Fruit fly (Drosophila melanogaster) whole organism, embryonic: ENCODE results near the gene CG6005.

Source experiments
- Blimp-1 ChIP-seq: fragments of 200-800 bp; sonication (Bioruptor generic); optimal IDR thresholded peaks from 3 replicates; lab custom pipeline; 2018; ENCODE audit warnings: missing biosample characterization, missing genetic modification characterization, mild to moderate bottlenecking, moderate library complexity, missing genetic modification reagents
- Bteb2 ChIP-seq: fragments of 200-800 bp; sonication (Bioruptor generic); optimal IDR thresholded peaks from 2 replicates; lab custom pipeline; 2016; ENCODE audit warnings: missing biosample characterization, missing genetic modification characterization
- CG10267 ChIP-seq: fragments of 200-800 bp; sonication (Bioruptor generic); optimal IDR thresholded peaks from 2 replicates; lab custom pipeline; 2018; ENCODE audit warnings: missing biosample characterization, mild to moderate bottlenecking, missing genetic modification characterization, moderate library complexity
- CG10959 ChIP-seq: fragments of 200-800 bp; sonication (Bioruptor generic); IDR thresholded peaks from 2 replicates; pipeline ENCODE4 v1.3.6; 2022; ENCODE audit warnings: missing biosample characterization, missing genetic modification characterization
- CG11696 ChIP-seq: fragments of 200-800 bp; sonication (Bioruptor generic); IDR thresholded peaks from 2 replicates; pipeline ENCODE4 v1.3.6; 2022; ENCODE audit warnings: missing biosample characterization, missing genetic modification characterization
- CG12071 ChIP-seq: fragments of 200-800 bp; sonication (Bioruptor generic); optimal IDR thresholded peaks from 3 replicates; lab custom pipeline; 2018; ENCODE audit warnings: missing biosample characterization, mild to moderate bottlenecking, missing genetic modification characterization
- CG12155 ChIP-seq: fragments of 200-800 bp; sonication (Bioruptor generic); optimal IDR thresholded peaks from 3 replicates; lab custom pipeline; 2016; ENCODE audit warnings: missing biosample characterization, missing genetic modification characterization
- CG13424 ChIP-seq: fragments of 200-800 bp; sonication (Bioruptor generic); optimal IDR thresholded peaks from 2 replicates; lab custom pipeline; 2019; ENCODE audit warnings: missing biosample characterization, mild to moderate bottlenecking, missing genetic modification characterization, moderate library complexity
- CG15601 ChIP-seq: fragments of 200-800 bp; sonication (Bioruptor generic); optimal IDR thresholded peaks from 3 replicates; lab custom pipeline; 2019; ENCODE audit warnings: missing biosample characterization, mild to moderate bottlenecking, missing genetic modification characterization, moderate library complexity
- CG1603 ChIP-seq: fragments of 200-800 bp; sonication (Bioruptor generic); optimal IDR thresholded peaks from 2 replicates; lab custom pipeline; 2019; ENCODE audit warnings: missing biosample characterization, mild to moderate bottlenecking, missing genetic modification characterization, moderate library complexity
- CG16815 ChIP-seq: fragments of 200-800 bp; sonication (Bioruptor generic); optimal IDR thresholded peaks from 3 replicates; lab custom pipeline; 2017; ENCODE audit warnings: missing biosample characterization, mild to moderate bottlenecking, missing genetic modification characterization
- CG17829 ChIP-seq: fragments of 200-800 bp; optimal IDR thresholded peaks from 2 replicates; lab custom pipeline; 2019; ENCODE audit warnings: missing biosample characterization, mild to moderate bottlenecking, missing genetic modification characterization, moderate library complexity
- CG2129 ChIP-seq: fragments of 200-800 bp; sonication (Bioruptor generic); IDR thresholded peaks from 2 replicates; pipeline ENCODE4 v1.3.6; 2022; ENCODE audit warnings: missing biosample characterization, missing genetic modification characterization; ENCODE audit not compliant: partially characterized antibody
- CG2199 ChIP-seq: fragments of 200-800 bp; sonication (Bioruptor generic); IDR thresholded peaks from 3 replicates; pipeline ENCODE4 v1.3.6; 2022; ENCODE audit warnings: missing biosample characterization, missing genetic modification characterization
- CG2202 ChIP-seq: fragments of 200-800 bp; sonication (Bioruptor generic); optimal IDR thresholded peaks from 2 replicates; lab custom pipeline; 2018; ENCODE audit warnings: missing biosample characterization, mild to moderate bottlenecking, missing genetic modification characterization
- CG31365 ChIP-seq: fragments of 200-800 bp; sonication (Bioruptor generic); optimal IDR thresholded peaks from 2 replicates; lab custom pipeline; 2018; ENCODE audit warnings: missing biosample characterization, mild to moderate bottlenecking, missing genetic modification characterization
- CG4404 ChIP-seq: fragments of 200-800 bp; sonication (Bioruptor generic); IDR thresholded peaks from 2 replicates; pipeline ENCODE4 v1.3.6; 2022; ENCODE audit warnings: missing biosample characterization, missing genetic modification characterization
- CG4617 ChIP-seq: fragments of 200-800 bp; sonication (Bioruptor generic); optimal IDR thresholded peaks from 3 replicates; lab custom pipeline; 2016; ENCODE audit warnings: missing biosample characterization, missing genetic modification characterization, borderline replicate concordance
- CG6272 ChIP-seq: fragments of 200-800 bp; sonication (Bioruptor generic); IDR thresholded peaks from 2 replicates; pipeline ENCODE4 v1.3.6; 2022; ENCODE audit warnings: missing biosample characterization, missing genetic modification characterization
- CG8478 ChIP-seq: fragments of >200 bp; optimal IDR thresholded peaks from 2 replicates; lab custom pipeline; 2018
- CG8944 ChIP-seq: fragments of 200-800 bp; sonication (Bioruptor generic); optimal IDR thresholded peaks from 3 replicates; lab custom pipeline; 2016; ENCODE audit warnings: missing biosample characterization, missing genetic modification characterization
- Dek ChIP-seq: fragments of 200-800 bp; sonication (Bioruptor generic); optimal IDR thresholded peaks from 3 replicates; lab custom pipeline; 2019; ENCODE audit warnings: missing biosample characterization, mild to moderate bottlenecking, missing genetic modification characterization, moderate library complexity
- Doc2 ChIP-seq: fragments of 200-800 bp; sonication (Bioruptor generic); IDR thresholded peaks from 2 replicates; pipeline ENCODE4 v1.3.6; 2022; ENCODE audit warnings: missing biosample characterization, missing genetic modification characterization
- ERR ChIP-seq: fragments of 200-800 bp; sonication (Bioruptor generic); optimal IDR thresholded peaks from 2 replicates; lab custom pipeline; 2016; ENCODE audit warnings: missing biosample characterization, missing genetic modification characterization
- HLHmδ ChIP-seq: fragments of 200-800 bp; sonication (Bioruptor generic); optimal IDR thresholded peaks from 2 replicates; lab custom pipeline; 2018; ENCODE audit warnings: missing biosample characterization, mild to moderate bottlenecking, missing genetic modification characterization, moderate library complexity
- Hsf ChIP-seq: fragments of 200-800 bp; sonication (Bioruptor generic); optimal IDR thresholded peaks from 3 replicates; lab custom pipeline; 2016; ENCODE audit warnings: missing biosample characterization, missing genetic modification characterization
- Med ChIP-seq: fragments of 200-800 bp; sonication (Bioruptor generic); peaks from one replicate; lab custom pipeline; 2016; ENCODE audit warnings: missing biosample characterization, missing genetic modification characterization, mild to moderate bottlenecking, inconsistent platforms, moderate library complexity
- Mrtf ChIP-seq: fragments of 200-800 bp; sonication (Bioruptor generic); IDR thresholded peaks from 3 replicates; pipeline ENCODE4 v1.3.6; 2022; ENCODE audit warnings: missing biosample characterization, missing genetic modification characterization
- Optix ChIP-seq: fragments of 200-800 bp; sonication (Bioruptor generic); IDR thresholded peaks from 3 replicates; pipeline ENCODE4 v1.3.6; 2022; ENCODE audit warnings: missing biosample characterization, missing genetic modification characterization
- Sin3A ChIP-seq: fragments of >200 bp; optimal IDR thresholded peaks from 2 replicates; lab custom pipeline; 2018
- Sox102F ChIP-seq: fragments of 200-800 bp; sonication (Bioruptor generic); optimal IDR thresholded peaks from 2 replicates; lab custom pipeline; 2018; ENCODE audit warnings: missing biosample characterization, mild to moderate bottlenecking, missing genetic modification characterization, moderate library complexity
- Stat92E ChIP-seq, 3 experiments: fragments of >200 bp in 2 of 3; fragments of 200-800 bp in 1 of 3; sonication (Bioruptor generic) in 1 of 3; optimal IDR thresholded peaks; 2 replicates each; lab custom pipeline; 2017 to 2019; ENCODE audit warnings: missing biosample characterization in 3 of 3, missing genetic modification characterization in 3 of 3, mild to moderate bottlenecking in 1 of 3, moderate library complexity in 1 of 3
- abd-A ChIP-seq: fragments of 200-800 bp; sonication (Bioruptor generic); optimal IDR thresholded peaks from 3 replicates; lab custom pipeline; 2019; ENCODE audit warnings: missing biosample characterization, mild to moderate bottlenecking, missing genetic modification characterization, moderate library complexity
- br ChIP-seq: fragments of >200 bp; optimal IDR thresholded peaks from 2 replicates; lab custom pipeline; 2017
- cg ChIP-seq: fragments of 200-800 bp; sonication (Bioruptor generic); optimal IDR thresholded peaks from 3 replicates; lab custom pipeline; 2019; ENCODE audit warnings: missing biosample characterization, mild to moderate bottlenecking, missing genetic modification characterization, moderate library complexity
- crc ChIP-seq: fragments of 200-800 bp; sonication (Bioruptor generic); optimal IDR thresholded peaks from 2 replicates; lab custom pipeline; 2016; ENCODE audit warnings: missing biosample characterization, missing genetic modification characterization
- fd96Cb ChIP-seq: fragments of 200-800 bp; sonication (Bioruptor generic); optimal IDR thresholded peaks from 2 replicates; lab custom pipeline; 2018; ENCODE audit warnings: missing biosample characterization, mild to moderate bottlenecking, missing genetic modification characterization, moderate library complexity
- gce ChIP-seq: fragments of 200-800 bp; sonication (Bioruptor generic); IDR thresholded peaks from 3 replicates; pipeline ENCODE4 v1.3.6; 2022; ENCODE audit warnings: missing biosample characterization, missing genetic modification characterization
- gcm ChIP-seq: fragments of 200-800 bp; sonication (Bioruptor generic); optimal IDR thresholded peaks from 2 replicates; lab custom pipeline; 2019; ENCODE audit warnings: missing biosample characterization, mild to moderate bottlenecking, missing genetic modification characterization, moderate library complexity
- lola ChIP-seq, 3 experiments: fragments of >200 bp in 2 of 3; fragments of 200-800 bp in 1 of 3; sonication (Bioruptor generic) in 1 of 3; optimal IDR thresholded peaks; 2 replicates each; lab custom pipeline; 2017 to 2019; ENCODE audit warnings: missing biosample characterization in 3 of 3, missing genetic modification characterization in 3 of 3, mild to moderate bottlenecking in 1 of 3, moderate library complexity in 1 of 3
- luna ChIP-seq: fragments of 200-800 bp; sonication (Bioruptor generic); optimal IDR thresholded peaks from 2 replicates; lab custom pipeline; 2016; ENCODE audit warnings: missing biosample characterization, missing genetic modification characterization
- nom ChIP-seq: fragments of 200-800 bp; sonication (Bioruptor generic); optimal IDR thresholded peaks from 2 replicates; lab custom pipeline; 2017; ENCODE audit warnings: missing biosample characterization, missing genetic modification characterization, mild to moderate bottlenecking, moderate library complexity, missing genetic modification reagents
- odd ChIP-seq: fragments of 200-800 bp; sonication (Bioruptor generic); optimal IDR thresholded peaks from 2 replicates; lab custom pipeline; 2017; ENCODE audit warnings: missing biosample characterization, mild to moderate bottlenecking, missing genetic modification characterization
- prd ChIP-seq, 3 experiments: fragments of >200 bp in 2 of 3; fragments of 200-800 bp in 1 of 3; sonication (Bioruptor generic) in 1 of 3; optimal IDR thresholded peaks in 2 of 3; IDR thresholded peaks in 1 of 3; 2 replicates in 2 of 3; 3 replicates in 1 of 3; pipeline versions ENCODE4 v1.3.6 to Lab custom; 2017 to 2022; ENCODE audit warnings: missing biosample characterization in 1 of 3, missing genetic modification characterization in 1 of 3
- seq ChIP-seq: fragments of 200-800 bp; sonication (Bioruptor generic); IDR thresholded peaks from 2 replicates; pipeline ENCODE4 v1.3.6; 2022; ENCODE audit warnings: missing biosample characterization, missing genetic modification characterization
- slp2 ChIP-seq: fragments of 200-800 bp; sonication (Bioruptor generic); optimal IDR thresholded peaks from 2 replicates; lab custom pipeline; 2016; ENCODE audit warnings: missing biosample characterization, missing genetic modification characterization
- sqz ChIP-seq: fragments of 200-800 bp; sonication (Bioruptor generic); optimal IDR thresholded peaks from 3 replicates; lab custom pipeline; 2018; ENCODE audit warnings: missing biosample characterization, mild to moderate bottlenecking, missing genetic modification characterization
- stc ChIP-seq: fragments of 200-800 bp; sonication (Bioruptor generic); IDR thresholded peaks from 2 replicates; pipeline ENCODE4 v1.3.6; 2022; ENCODE audit warnings: missing biosample characterization, missing genetic modification characterization
- tup ChIP-seq: fragments of 200-800 bp; sonication (Bioruptor generic); optimal IDR thresholded peaks from 2 replicates; lab custom pipeline; 2016; ENCODE audit warnings: missing biosample characterization, mild to moderate bottlenecking, missing genetic modification characterization, moderate library complexity
- twi ChIP-seq: fragments of 200-800 bp; optimal IDR thresholded peaks from 2 replicates; lab custom pipeline; 2019; ENCODE audit warnings: missing biosample characterization, mild to moderate bottlenecking, missing genetic modification characterization, moderate library complexity

The CG6005 gene

DNA sequence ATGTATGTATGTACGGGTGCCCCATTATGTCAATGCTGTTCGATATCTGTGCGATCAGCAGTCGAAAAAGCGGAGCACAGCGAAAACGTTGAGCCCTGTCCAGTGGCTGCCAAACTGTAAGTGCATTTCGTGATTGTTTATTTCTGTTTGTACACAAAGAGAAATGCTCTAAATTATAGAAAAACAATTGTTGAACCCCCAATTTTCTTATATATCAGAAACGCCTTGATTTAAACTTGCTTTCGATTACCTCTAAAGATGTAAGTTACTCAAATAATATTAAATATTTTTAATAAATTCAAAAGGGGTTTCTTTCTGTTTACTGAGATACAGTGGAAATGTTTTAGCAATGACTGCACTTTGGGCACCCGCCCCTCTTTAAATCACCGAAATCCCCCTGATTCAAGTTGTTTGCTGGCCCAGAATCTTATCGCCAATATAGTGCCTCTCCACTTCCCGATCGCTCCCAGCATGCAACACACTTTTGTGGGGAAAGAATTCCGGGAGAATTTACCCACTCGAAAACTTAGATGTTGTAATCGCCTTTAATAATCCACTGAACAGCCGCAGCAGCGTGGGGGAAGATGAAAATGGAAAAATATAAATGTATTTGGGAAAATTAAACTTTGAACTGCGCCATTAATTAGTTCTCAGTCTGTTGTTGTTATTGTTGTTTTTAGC is 8.9 kb downstream of the CG6005 start (continued):
- TF ChIP-seq CG15601 (tag; lab: Kevin White, UChicago) (peak; percentile 65), CG17829 (peak; percentile 53), Mrtf (GFP tag; lab: Robert Waterston, UW) (no peak), prd (optimal IDR thresholded peaks at IDR 0.05; lab: Kevin White, UChicago) (no peak), prd (GFP tag; IDR thresholded peaks at IDR 0.05; lab: Robert Waterston, UW) (peak; percentile 56; the same call in 1 of the 3 replicates), CG8944 (GFP tag; lab: Kevin White, UChicago) (no peak), Stat92E (GFP tag; optimal IDR thresholded peaks at IDR 0.05; lab: Kevin White, UChicago) (no peak), Med (GFP tag; lab: Kevin White, UChicago) (no peak), odd (no peak), Bteb2 (GFP tag; lab: Kevin White, UChicago) (no peak), lola (GFP tag; optimal IDR thresholded peaks at IDR 0.05; lab: Kevin White, UChicago) (peak in 1 of 3 experiments; percentile 38), CG2199 (GFP tag; lab: Robert Waterston, UW) (no peak), CG10267 (tag; lab: Kevin White, UChicago) (peak; percentile 52), Hsf (no peak), sqz (GFP tag; lab: Kevin White, UChicago) (peak; percentile 2), CG1603 (tag; lab: Kevin White, UChicago) (no peak), CG13424 (peak; percentile 50), gce (GFP tag; lab: Robert Waterston, UW) (0 out of 3 replicates have a peak, but pooled peaks have one; percentile 38), br (lab: Kevin White, UChicago) (no peak), Dek (tag; lab: Kevin White, UChicago) (no peak), nom (no peak), HLHmδ (GFP tag; lab: Kevin White, UChicago) (no peak), twi (no peak), ERR (GFP tag; lab: Kevin White, UChicago) (no peak), slp2 (GFP tag; lab: Kevin White, UChicago) (no peak), Sox102F (GFP tag; lab: Kevin White, UChicago) (peak; percentile 78), crc (GFP tag; lab: Kevin White, UChicago) (no peak), CG4617 (GFP tag; lab: Kevin White, UChicago) (no peak), CG16815 (GFP tag; lab: Kevin White, UChicago) (no peak), stc (GFP tag; lab: Robert Waterston, UW) (peak; percentile 58), Blimp-1 (peak; percentile 72), CG4404 (GFP tag; lab: Robert Waterston, UW) (no peak), cg (GFP tag; lab: Kevin White, UChicago) (no peak), gcm (GFP tag; lab: Kevin White, UChicago) (peak; percentile 21), CG12155 (GFP tag; lab: Kevin White, UChicago) (no peak), CG6272 (GFP tag; lab: Robert Waterston, UW) (no peak), CG2129 (GFP tag; lab: Robert Waterston, UW) (no peak), CG31365 (tag; lab: Kevin White, UChicago) (no peak), Optix (no peak), CG2202 (tag; lab: Kevin White, UChicago) (no peak), CG10959 (GFP tag; lab: Robert Waterston, UW) (no peak), abd-A (tag; lab: Kevin White, UChicago) (peak; percentile 16), CG12071 (GFP tag; lab: Kevin White, UChicago) (no peak), fd96Cb (peak; percentile 48), Sin3A (no peak), CG8478 (no peak), Doc2 (GFP tag; lab: Robert Waterston, UW) (no peak), tup (GFP tag; lab: Kevin White, UChicago) (no peak), CG11696 (GFP tag; lab: Robert Waterston, UW) (no peak), luna (GFP tag; lab: Kevin White, UChicago) (no peak), seq (GFP tag; lab: Robert Waterston, UW) (no peak; the same call in 1 of the 2 replicates)
